Worm (Caenorhabditis elegans): ENCODE measurements around the gene pitr-2.

ce11 chrV:9108219-9108618, 29.3 kb downstream of the pitr-2 start, which contains the start of gene F21C10.18:
- no peak for TF ChIP-seq blmp-1 (tag; optimal IDR thresholded peaks at IDR 0.05; ENCODE audit: insufficient read depth)
- TF ChIP-seq unc-39 (tag; optimal IDR thresholded peaks at IDR 0.05), result no peak
- no peak for TF ChIP-seq nhr-10 (tag; optimal IDR thresholded peaks at IDR 0.05)
- TF ChIP-seq elt-3 (tag; optimal IDR thresholded peaks at IDR 0.05), result no peak
- no peak for TF ChIP-seq ama-1 (optimal IDR thresholded peaks at IDR 0.05)
- TF ChIP-seq lin-11 (tag; optimal IDR thresholded peaks at IDR 0.05), result no peak
- no peak for TF ChIP-seq alr-1 (tag; optimal IDR thresholded peaks at IDR 0.05)

Data from whole organism, L2 larva.